Worm (Caenorhabditis elegans) whole organism, midembryonic: ENCODE data around the gene Y17G9B.4.

ENCODE experiments used
- T22C8.4 ChIP-seq: fragments of 200-800 bp; sonication (Bioruptor generic); IDR thresholded peaks from 2 replicates; pipeline ENCODE4 v1.3.6; 2022; ENCODE audit warnings: missing genetic modification characterization, missing compliant biosample characterization
- flt-1 ChIP-seq: fragments of 200-800 bp; sonication (Bioruptor generic); IDR thresholded peaks from 2 replicates; pipeline ENCODE4 v1.3.6; 2022; ENCODE audit warnings: missing genetic modification characterization, missing compliant biosample characterization
- med-1 ChIP-seq: sonication (generic microtip); optimal IDR thresholded peaks from 2 replicates; lab custom pipeline; 2017; ENCODE audit warnings: missing genetic modification characterization, mild to moderate bottlenecking, missing compliant biosample characterization, antibody characterized with exemption, missing genetic modification reagents; ENCODE audit not compliant: insufficient read depth
- ztf-29 ChIP-seq: fragments of 200-800 bp; sonication (Bioruptor generic); IDR thresholded peaks from 2 replicates; pipeline ENCODE4 v1.3.6; 2022; ENCODE audit warnings: missing genetic modification reagents, missing genetic modification characterization, missing compliant biosample characterization

- TF ChIP-seq flt-1 (GFP tag; lab: Robert Waterston, UW), result no peak; the same call in 1 of the 2 replicates
- TF ChIP-seq ztf-29 (GFP tag; lab: Robert Waterston, UW), result no peak
- no peak for TF ChIP-seq med-1 (GFP tag; lab: Kevin White, UChicago)
- TF ChIP-seq T22C8.4 (GFP tag; lab: Robert Waterston, UW), result peak; percentile 85
Observed at ce11 chrIV:4799114-4799513, 47.2 kb downstream of the Y17G9B.4 start, which contains the start of gene eor-1.
